Fruit fly (Drosophila melanogaster): Measurements from ENCODE around the gene CenG1A.
A peak's percentile ranks its signal among the peaks of the same experiment; 100 is the strongest.

Gene CenG1A

dm6 chr2L:13820176-13820575, 15.2 kb upstream of the CenG1A start:
- no peak for TF ChIP-seq CG17801 (GFP tag; optimal IDR thresholded peaks at IDR 0.05; ENCODE audit: partially characterized antibody)

DNA sequence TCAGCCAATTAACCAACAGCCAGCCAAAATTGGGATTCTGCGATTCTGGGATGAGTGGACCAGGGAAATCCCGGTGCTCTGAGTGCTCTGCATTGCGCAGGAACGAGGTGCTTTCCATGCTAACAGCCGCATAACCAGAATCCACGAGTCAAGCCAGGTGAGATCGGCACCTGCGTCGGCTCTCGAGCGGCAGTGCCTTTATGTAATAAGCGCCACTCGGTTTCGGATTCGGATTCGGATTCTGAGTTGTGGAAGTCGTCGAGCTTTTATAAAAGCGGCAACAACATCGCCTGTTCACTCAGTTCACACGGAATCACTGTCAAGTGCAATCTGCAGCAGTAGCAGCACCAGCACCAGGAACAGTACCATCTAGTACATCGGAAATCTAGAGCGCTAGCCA, 14.4 kb upstream of the CenG1A start, which contains the start of gene b:
b (plus strand) TSS at position 301 of the 400 bp plus-strand sequence.
- no peak for TF ChIP-seq CG17801 (GFP tag; optimal IDR thresholded peaks at IDR 0.05; ENCODE audit: partially characterized antibody)

DNA sequence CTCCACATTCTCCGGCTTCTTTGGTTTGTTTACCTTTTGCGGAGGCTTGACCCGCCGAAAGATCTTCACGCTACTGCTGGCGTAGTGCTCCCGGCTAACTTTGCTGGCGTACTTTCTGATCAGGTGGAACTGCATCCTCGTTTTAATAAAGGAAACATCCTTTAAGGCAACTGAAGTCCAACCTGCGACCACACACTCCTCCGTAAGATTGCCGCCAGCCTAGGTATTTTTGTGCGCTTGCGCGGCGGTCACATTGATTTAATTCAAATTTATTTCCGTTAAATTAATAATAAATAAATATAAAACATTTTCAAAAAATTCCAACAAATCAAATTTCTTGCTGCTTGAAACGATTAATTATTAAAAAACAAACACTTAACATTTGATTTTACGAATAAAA, 7.8 kb upstream of the CenG1A start, which contains the start of gene PolG1:
PolG1 (minus strand) TSS at position 216 of the 400 bp plus-strand sequence.
- TF ChIP-seq CG17801 (GFP tag; optimal IDR thresholded peaks at IDR 0.05; ENCODE audit: partially characterized antibody) = no peak

- peak; percentile 26 for TF ChIP-seq CG17801 (GFP tag; optimal IDR thresholded peaks at IDR 0.05; ENCODE audit: partially characterized antibody)
These were observed 5.8 kb upstream of the CenG1A start, which contains the start of the genes Arpc1 and Orc5 for dm6 chr2L:13829540-13829939. TSS of gene Arpc1 (minus strand) at chr2L:13829741. TSS of gene Orc5 (plus strand) at chr2L:13829837.

dm6 chr2L:13833058-13833457, 2.3 kb upstream of the CenG1A start, which contains the start of the genes GatC, PolG2 and Polr2C:
TSS of gene GatC (minus strand) at chr2L:13833105.
TSS of gene PolG2 (minus strand) at chr2L:13833105.
TSS of gene Polr2C (plus strand) at chr2L:13833337.
- no peak for TF ChIP-seq CG17801 (GFP tag; optimal IDR thresholded peaks at IDR 0.05; ENCODE audit: partially characterized antibody)

dm6 chr2L:13835959-13836358, 595 bp downstream of the CenG1A start:
- no peak for TF ChIP-seq CG17801 (GFP tag; optimal IDR thresholded peaks at IDR 0.05; ENCODE audit: partially characterized antibody)

DNA sequence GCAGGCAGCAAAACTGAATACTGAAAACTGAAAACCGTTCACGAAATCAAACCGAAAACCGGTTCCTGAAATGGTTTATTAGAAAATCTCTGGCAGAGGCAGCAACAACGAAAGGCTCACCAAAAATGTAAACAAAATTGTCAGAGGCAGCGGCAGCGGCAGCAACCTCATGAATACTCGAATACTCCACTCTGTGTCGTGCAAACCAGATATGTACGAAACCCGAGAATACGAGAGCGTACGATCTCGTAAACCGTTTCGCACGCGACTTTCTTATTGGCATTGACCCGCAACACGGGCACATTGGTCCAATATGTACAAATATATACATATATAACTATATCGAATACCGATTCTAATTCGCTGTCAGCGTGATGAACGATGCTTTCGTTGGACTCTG, 2.2 kb downstream of the CenG1A start:
- TF ChIP-seq CG17801 (GFP tag; optimal IDR thresholded peaks at IDR 0.05; ENCODE audit: partially characterized antibody) = no peak

dm6 chr2L:13838647-13839390, 3.5 kb downstream of the CenG1A start:
- TF ChIP-seq CG17801 (GFP tag; optimal IDR thresholded peaks at IDR 0.05; ENCODE audit: partially characterized antibody) = peak; percentile 78

DNA sequence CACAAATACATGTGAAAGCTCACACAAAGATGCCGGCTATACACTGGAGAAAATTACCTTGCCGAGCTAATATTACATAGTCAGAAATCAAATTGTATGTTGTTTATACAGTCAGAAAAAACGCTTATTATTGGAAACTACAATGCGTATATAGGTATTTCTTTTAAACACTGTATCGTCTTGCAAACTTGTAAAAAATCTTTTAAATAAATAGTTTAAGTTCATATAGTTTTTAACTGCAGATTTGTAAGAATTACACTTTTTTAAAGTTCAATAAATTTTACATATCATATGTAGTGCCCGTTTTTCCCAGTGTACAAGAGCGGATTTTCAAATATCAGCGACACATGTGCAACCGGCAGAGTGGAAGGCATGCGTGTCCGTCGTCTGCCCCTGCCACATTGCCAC, 4.4 kb downstream of the CenG1A start:
- TF ChIP-seq CG17801 (GFP tag; optimal IDR thresholded peaks at IDR 0.05; ENCODE audit: partially characterized antibody) = peak; percentile 72

DNA sequence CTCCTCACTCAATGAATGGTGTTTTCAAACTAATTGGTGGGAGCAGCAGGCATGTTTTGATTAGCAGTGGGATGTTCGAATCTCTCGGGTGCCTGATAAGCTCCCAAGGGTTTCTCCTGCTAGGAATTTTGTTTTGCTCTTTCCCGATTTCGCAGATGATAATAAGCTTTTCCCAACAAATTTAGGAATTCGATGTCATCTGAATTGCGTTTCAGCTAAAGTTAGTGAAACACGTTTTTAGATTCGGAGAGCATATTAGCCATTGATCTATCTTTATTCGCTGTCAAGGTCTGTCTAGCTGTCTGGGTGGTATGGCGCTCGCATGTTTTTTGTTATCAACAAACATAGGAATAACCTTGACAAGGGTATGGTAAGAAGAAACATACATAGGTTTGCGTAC, 6.1 kb downstream of the CenG1A start, which contains the start of gene CG33307:
CG33307 (minus strand) TSS at position 13 of the 400 bp plus-strand sequence.
- TF ChIP-seq CG17801 (GFP tag; optimal IDR thresholded peaks at IDR 0.05; ENCODE audit: partially characterized antibody) = no peak

dm6 chr2L:13842078-13842477, 6.7 kb downstream of the CenG1A start:
- TF ChIP-seq CG17801 (GFP tag; optimal IDR thresholded peaks at IDR 0.05; ENCODE audit: partially characterized antibody) = no peak

DNA sequence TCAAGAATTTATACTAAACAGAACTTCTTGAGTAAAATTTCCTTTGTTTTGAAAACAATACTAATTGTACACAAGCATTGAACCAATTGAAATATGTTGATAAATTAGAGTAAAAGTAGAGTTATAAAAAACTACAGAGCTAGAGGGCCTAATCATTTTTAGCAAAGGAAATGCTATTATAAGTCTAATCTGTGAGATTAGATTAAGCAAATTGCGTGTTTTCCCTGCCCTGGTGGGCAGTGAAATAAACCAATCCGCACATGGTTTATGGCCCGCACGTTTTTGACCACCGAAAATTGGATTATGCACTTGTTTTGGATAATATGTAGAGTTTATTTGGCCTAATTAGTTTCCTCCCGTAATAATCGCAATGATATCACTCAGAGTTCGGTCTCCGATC, 7.2 kb downstream of the CenG1A start:
- TF ChIP-seq CG17801 (GFP tag; optimal IDR thresholded peaks at IDR 0.05; ENCODE audit: partially characterized antibody) = no peak

DNA sequence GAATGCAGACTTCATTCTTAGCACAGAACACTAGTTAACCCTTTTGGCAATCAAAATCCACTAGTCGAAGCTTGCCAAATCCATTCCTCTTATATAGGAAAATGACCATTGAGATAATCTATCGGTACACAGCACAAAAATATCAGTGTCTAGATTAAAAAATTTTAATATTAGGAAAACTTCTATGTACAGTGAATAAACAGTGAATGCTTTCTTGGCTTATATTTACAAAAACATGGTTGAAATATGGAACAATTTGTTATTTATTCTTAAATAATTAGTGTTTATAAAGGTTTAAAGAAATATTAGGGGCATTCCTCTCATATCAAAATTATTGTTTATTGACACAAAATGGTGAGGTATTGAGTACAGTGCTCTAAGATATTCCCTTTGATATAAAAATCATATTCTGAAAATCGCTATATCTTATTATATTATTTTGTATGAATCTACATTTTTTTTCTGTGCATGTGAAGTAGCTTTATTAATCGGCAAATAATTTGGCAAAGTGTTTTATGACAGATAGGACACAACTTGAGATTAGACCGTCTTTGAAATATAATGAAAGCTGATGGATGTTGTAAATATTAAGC, 8.4 kb downstream of the CenG1A start, which contains the start of gene CG33306:
CG33306 (minus strand) TSS at position 51 of the 593 bp plus-strand sequence.
- TF ChIP-seq CG17801 (GFP tag; optimal IDR thresholded peaks at IDR 0.05; ENCODE audit: partially characterized antibody) = no peak

- no peak for TF ChIP-seq CG17801 (GFP tag; optimal IDR thresholded peaks at IDR 0.05; ENCODE audit: partially characterized antibody)
These were observed 9.8 kb downstream of the CenG1A start, which contains the start of gene CG8997 for dm6 chr2L:13845178-13845577. TSS of gene CG8997 (minus strand) at chr2L:13845325.

DNA sequence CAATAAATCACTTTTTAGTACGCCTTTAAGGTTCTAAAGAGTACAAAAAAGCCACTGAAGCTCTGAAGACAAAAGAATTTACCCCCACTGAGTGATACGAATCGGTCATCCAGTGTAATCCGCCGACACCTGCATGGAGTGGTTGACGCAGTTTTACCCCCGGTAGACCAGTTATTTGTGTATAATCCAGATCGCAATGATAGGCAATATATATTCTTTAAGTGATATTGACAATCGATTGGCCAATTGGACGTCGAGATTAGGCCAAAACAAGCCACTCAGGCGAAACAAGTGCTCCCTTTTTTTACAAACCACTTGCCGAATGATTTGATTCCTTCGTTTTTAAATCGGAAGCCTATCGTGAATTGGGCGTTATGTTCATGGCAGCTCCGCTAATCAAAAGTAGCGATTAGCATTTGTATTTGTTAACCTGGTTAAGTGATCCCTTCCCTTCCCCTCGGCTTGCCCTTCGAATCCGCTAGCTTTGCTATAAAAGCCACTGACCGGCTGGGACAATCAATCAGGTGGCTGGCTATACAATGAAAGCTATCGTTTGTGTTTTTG, 11.0 kb downstream of the CenG1A start, which contains the start of gene CG7916:
CG7916 (plus strand) TSS at position 514 of the 564 bp plus-strand sequence.
- no peak for TF ChIP-seq CG17801 (GFP tag; optimal IDR thresholded peaks at IDR 0.05; ENCODE audit: partially characterized antibody)
